Fruit fly (Drosophila melanogaster) whole organism, embryonic: Measurements from ENCODE around the gene Chd64.

Experiments
- Ada2b ChIP-seq: fragments of 200-800 bp; sonication (Bioruptor generic); IDR thresholded peaks from 2 replicates; pipeline ENCODE4 v1.3.6; 2022; ENCODE audit warnings: missing biosample characterization, missing genetic modification characterization
- Atf-2 ChIP-seq: fragments of 200-800 bp; sonication (Bioruptor generic); optimal IDR thresholded peaks from 2 replicates; lab custom pipeline; 2016; ENCODE audit warnings: missing biosample characterization, missing genetic modification characterization
- Atf3 ChIP-seq: fragments of 200-800 bp; sonication (Bioruptor generic); optimal IDR thresholded peaks from 3 replicates; lab custom pipeline; 2016; ENCODE audit warnings: missing biosample characterization, missing genetic modification characterization
- CG10267 ChIP-seq: fragments of 200-800 bp; sonication (Bioruptor generic); optimal IDR thresholded peaks from 2 replicates; lab custom pipeline; 2018; ENCODE audit warnings: missing biosample characterization, mild to moderate bottlenecking, missing genetic modification characterization, moderate library complexity
- CG10321 ChIP-seq: fragments of 200-800 bp; sonication (Bioruptor generic); IDR thresholded peaks from 2 replicates; pipeline ENCODE4 v1.3.6; 2022; ENCODE audit warnings: missing biosample characterization, missing genetic modification characterization
- CG11504 ChIP-seq: fragments of 200-800 bp; sonication (Bioruptor generic); optimal IDR thresholded peaks from 3 replicates; lab custom pipeline; 2019; ENCODE audit warnings: missing biosample characterization, mild to moderate bottlenecking, missing genetic modification characterization, moderate library complexity
- CG12071 ChIP-seq: fragments of 200-800 bp; sonication (Bioruptor generic); optimal IDR thresholded peaks from 3 replicates; lab custom pipeline; 2018; ENCODE audit warnings: missing biosample characterization, mild to moderate bottlenecking, missing genetic modification characterization
- CG12236 ChIP-seq: fragments of 200-800 bp; sonication (Bioruptor generic); optimal IDR thresholded peaks from 2 replicates; lab custom pipeline; 2016; ENCODE audit warnings: missing biosample characterization, missing genetic modification characterization
- CG12769 ChIP-seq: fragments of 200-800 bp; sonication (Bioruptor generic); optimal IDR thresholded peaks from 2 replicates; lab custom pipeline; 2019; ENCODE audit warnings: missing biosample characterization, mild to moderate bottlenecking, missing genetic modification characterization, moderate library complexity
- CG15269 ChIP-seq: fragments of 200-800 bp; sonication (Bioruptor generic); optimal IDR thresholded peaks from 2 replicates; lab custom pipeline; 2018; ENCODE audit warnings: missing biosample characterization, mild to moderate bottlenecking, missing genetic modification characterization, moderate library complexity
- CG15696 ChIP-seq: fragments of 200-800 bp; sonication (Bioruptor generic); optimal IDR thresholded peaks from 2 replicates; lab custom pipeline; 2019; ENCODE audit warnings: missing biosample characterization, mild to moderate bottlenecking, missing genetic modification characterization, moderate library complexity
- CG16779 ChIP-seq: fragments of 200-800 bp; sonication (Bioruptor generic); IDR thresholded peaks from 2 replicates; pipeline ENCODE4 v1.3.6; 2022; ENCODE audit warnings: missing biosample characterization, missing genetic modification characterization
- CG17359 ChIP-seq: fragments of 200-800 bp; sonication (Bioruptor generic); optimal IDR thresholded peaks from 3 replicates; lab custom pipeline; 2018; ENCODE audit warnings: missing biosample characterization, mild to moderate bottlenecking, missing genetic modification characterization, moderate library complexity
- CG1792 ChIP-seq: fragments of 200-800 bp; sonication (Bioruptor generic); optimal IDR thresholded peaks from 2 replicates; lab custom pipeline; 2016; ENCODE audit warnings: missing biosample characterization, missing genetic modification characterization
- CG2202 ChIP-seq: fragments of 200-800 bp; sonication (Bioruptor generic); optimal IDR thresholded peaks from 2 replicates; lab custom pipeline; 2018; ENCODE audit warnings: missing biosample characterization, mild to moderate bottlenecking, missing genetic modification characterization
- CG3995 ChIP-seq: fragments of 200-800 bp; sonication (Bioruptor generic); optimal IDR thresholded peaks from 3 replicates; lab custom pipeline; 2016; ENCODE audit warnings: missing biosample characterization, missing genetic modification characterization
- CG4707 ChIP-seq: fragments of 200-800 bp; sonication (Bioruptor generic); optimal IDR thresholded peaks from 2 replicates; lab custom pipeline; 2018; ENCODE audit warnings: missing biosample characterization, mild to moderate bottlenecking, missing genetic modification characterization, moderate library complexity
- CG4820 ChIP-seq: fragments of 200-800 bp; sonication (Bioruptor generic); optimal IDR thresholded peaks from 3 replicates; lab custom pipeline; 2016; ENCODE audit warnings: missing biosample characterization, missing genetic modification characterization
- CG6689 ChIP-seq: fragments of 200-800 bp; sonication (Bioruptor generic); IDR thresholded peaks from 2 replicates; pipeline ENCODE4 v1.3.6; 2022; ENCODE audit warnings: missing biosample characterization, missing genetic modification characterization
- CG9215 ChIP-seq: fragments of 200-800 bp; sonication (Bioruptor generic); IDR thresholded peaks from 2 replicates; pipeline ENCODE4 v1.3.6; 2022; ENCODE audit warnings: missing biosample characterization, missing genetic modification characterization
- CG9876 ChIP-seq: fragments of 200-800 bp; sonication (Bioruptor generic); optimal IDR thresholded peaks from 2 replicates; lab custom pipeline; 2016; ENCODE audit warnings: missing biosample characterization, missing genetic modification characterization
- D19A ChIP-seq: fragments of 200-800 bp; optimal IDR thresholded peaks from 3 replicates; lab custom pipeline; 2019; ENCODE audit warnings: missing biosample characterization, mild to moderate bottlenecking, missing genetic modification characterization, moderate library complexity
- Dip3 ChIP-seq: fragments of 200-800 bp; sonication (Bioruptor generic); optimal IDR thresholded peaks from 3 replicates; lab custom pipeline; 2016; ENCODE audit warnings: missing biosample characterization, missing genetic modification characterization
- Ets65A ChIP-seq: fragments of 200-800 bp; sonication (Bioruptor generic); peaks from one replicate; lab custom pipeline; 2016; ENCODE audit warnings: missing biosample characterization, missing genetic modification characterization
- HLH4C ChIP-seq: fragments of 200-800 bp; sonication (Bioruptor generic); IDR thresholded peaks from 3 replicates; pipeline ENCODE4 v1.3.6; 2022; ENCODE audit warnings: missing biosample characterization, missing genetic modification characterization; ENCODE audit not compliant: partially characterized antibody
- Hey ChIP-seq: fragments of 200-800 bp; sonication (Bioruptor generic); optimal IDR thresholded peaks from 3 replicates; lab custom pipeline; 2018; ENCODE audit warnings: missing biosample characterization, mild to moderate bottlenecking, missing genetic modification characterization
- HmgZ ChIP-seq: fragments of 200-800 bp; sonication (Bioruptor generic); optimal IDR thresholded peaks from 2 replicates; lab custom pipeline; 2018; ENCODE audit warnings: missing biosample characterization, mild to moderate bottlenecking, missing genetic modification characterization
- Hsf ChIP-seq: fragments of 200-800 bp; sonication (Bioruptor generic); optimal IDR thresholded peaks from 3 replicates; lab custom pipeline; 2016; ENCODE audit warnings: missing biosample characterization, missing genetic modification characterization
- Lim3 ChIP-seq: fragments of 200-800 bp; sonication (Bioruptor generic); IDR thresholded peaks from 2 replicates; pipeline ENCODE4 v1.3.6; 2022; ENCODE audit warnings: missing biosample characterization, missing genetic modification characterization
- Mes4 ChIP-seq: fragments of 200-800 bp; sonication (Bioruptor generic); optimal IDR thresholded peaks from 2 replicates; lab custom pipeline; 2016; ENCODE audit warnings: missing biosample characterization, missing genetic modification characterization
- Pdp1 ChIP-seq, 2 experiments: fragments of 200-800 bp; sonication (Bioruptor generic); optimal IDR thresholded peaks; 3 replicates each; lab custom pipeline; 2016; ENCODE audit warnings: missing biosample characterization in 2 of 2, missing genetic modification characterization in 2 of 2, mild to moderate bottlenecking in 1 of 2, moderate library complexity in 1 of 2
- Sox100B ChIP-seq: fragments of 200-800 bp; sonication (Bioruptor generic); optimal IDR thresholded peaks from 3 replicates; lab custom pipeline; 2018; ENCODE audit warnings: missing biosample characterization, mild to moderate bottlenecking, missing genetic modification characterization
- Sox102F ChIP-seq: fragments of 200-800 bp; sonication (Bioruptor generic); optimal IDR thresholded peaks from 2 replicates; lab custom pipeline; 2018; ENCODE audit warnings: missing biosample characterization, mild to moderate bottlenecking, missing genetic modification characterization, moderate library complexity
- TFAM ChIP-seq: fragments of 200-800 bp; sonication (Bioruptor generic); optimal IDR thresholded peaks from 2 replicates; lab custom pipeline; 2017; ENCODE audit warnings: missing biosample characterization, missing genetic modification characterization, inconsistent platforms
- Tbp ChIP-seq: fragments of >200 bp; optimal IDR thresholded peaks from 2 replicates; lab custom pipeline; 2018; ENCODE audit warnings: missing biosample characterization, missing genetic modification characterization
- Trl ChIP-seq, 3 experiments: fragments of >200 bp in 2 of 3; fragments of 200-800 bp in 1 of 3; sonication (Bioruptor generic) in 1 of 3; optimal IDR thresholded peaks; 2 replicates in 1 of 3; 3 replicates in 2 of 3; lab custom pipeline; 2016 to 2017; ENCODE audit warnings: missing biosample characterization in 1 of 3, missing genetic modification characterization in 1 of 3
- cwo ChIP-seq: fragments of 200-800 bp; sonication (Bioruptor generic); optimal IDR thresholded peaks from 3 replicates; lab custom pipeline; 2017; ENCODE audit warnings: missing biosample characterization, missing genetic modification characterization, mild to moderate bottlenecking, moderate library complexity, missing genetic modification reagents
- dan ChIP-seq: fragments of 200-800 bp; sonication (Bioruptor generic); IDR thresholded peaks from 2 replicates; pipeline ENCODE4 v1.3.6; 2022; ENCODE audit warnings: missing biosample characterization, missing genetic modification characterization
- eve ChIP-seq, 2 experiments: fragments of >200 bp; optimal IDR thresholded peaks; 2 replicates each; lab custom pipeline; 2017; ENCODE audit warnings: missing biosample characterization in 2 of 2, missing genetic modification characterization in 2 of 2
- ewg ChIP-seq: fragments of 200-800 bp; sonication (Bioruptor generic); optimal IDR thresholded peaks from 3 replicates; lab custom pipeline; 2017; ENCODE audit warnings: mild to moderate bottlenecking, missing biosample characterization, missing genetic modification reagents, missing genetic modification characterization
- gem ChIP-seq: fragments of 200-800 bp; sonication (Bioruptor generic); optimal IDR thresholded peaks from 2 replicates; lab custom pipeline; 2019; ENCODE audit warnings: missing biosample characterization, mild to moderate bottlenecking, missing genetic modification characterization, moderate library complexity
- jigr1 ChIP-seq: fragments of 200-800 bp; sonication (Bioruptor generic); IDR thresholded peaks from 3 replicates; pipeline ENCODE4 v1.3.6; 2022; ENCODE audit warnings: missing biosample characterization, missing genetic modification characterization
- rib ChIP-seq: fragments of 200-800 bp; sonication (Bioruptor generic); IDR thresholded peaks from 2 replicates; pipeline ENCODE4 v1.3.6; 2022; ENCODE audit warnings: missing biosample characterization, missing genetic modification characterization
- ro ChIP-seq: fragments of 200-800 bp; sonication (Bioruptor generic); IDR thresholded peaks from 2 replicates; pipeline ENCODE4 v1.3.6; 2022; ENCODE audit warnings: missing biosample characterization, missing genetic modification characterization
- scrt ChIP-seq: fragments of 200-800 bp; sonication (Bioruptor generic); optimal IDR thresholded peaks from 2 replicates; lab custom pipeline; 2018; ENCODE audit warnings: missing biosample characterization, mild to moderate bottlenecking, missing genetic modification characterization, moderate library complexity
- stwl ChIP-seq: fragments of 200-800 bp; sonication (Bioruptor generic); optimal IDR thresholded peaks from 3 replicates; lab custom pipeline; 2018; ENCODE audit warnings: missing biosample characterization, mild to moderate bottlenecking, missing genetic modification characterization, moderate library complexity
- sug ChIP-seq: fragments of 200-800 bp; optimal IDR thresholded peaks from 2 replicates; lab custom pipeline; 2019; ENCODE audit warnings: missing biosample characterization, mild to moderate bottlenecking, missing genetic modification characterization, moderate library complexity
- tna ChIP-seq: fragments of 200-800 bp; sonication (Bioruptor generic); IDR thresholded peaks from 2 replicates; pipeline ENCODE4 v1.3.6; 2022; ENCODE audit warnings: missing biosample characterization, missing genetic modification characterization; ENCODE audit not compliant: partially characterized antibody
- vfl ChIP-seq: fragments of 200-800 bp; sonication (Bioruptor generic); optimal IDR thresholded peaks from 2 replicates; lab custom pipeline; 2016; ENCODE audit warnings: missing biosample characterization, missing genetic modification characterization

The Chd64 gene

DNA sequence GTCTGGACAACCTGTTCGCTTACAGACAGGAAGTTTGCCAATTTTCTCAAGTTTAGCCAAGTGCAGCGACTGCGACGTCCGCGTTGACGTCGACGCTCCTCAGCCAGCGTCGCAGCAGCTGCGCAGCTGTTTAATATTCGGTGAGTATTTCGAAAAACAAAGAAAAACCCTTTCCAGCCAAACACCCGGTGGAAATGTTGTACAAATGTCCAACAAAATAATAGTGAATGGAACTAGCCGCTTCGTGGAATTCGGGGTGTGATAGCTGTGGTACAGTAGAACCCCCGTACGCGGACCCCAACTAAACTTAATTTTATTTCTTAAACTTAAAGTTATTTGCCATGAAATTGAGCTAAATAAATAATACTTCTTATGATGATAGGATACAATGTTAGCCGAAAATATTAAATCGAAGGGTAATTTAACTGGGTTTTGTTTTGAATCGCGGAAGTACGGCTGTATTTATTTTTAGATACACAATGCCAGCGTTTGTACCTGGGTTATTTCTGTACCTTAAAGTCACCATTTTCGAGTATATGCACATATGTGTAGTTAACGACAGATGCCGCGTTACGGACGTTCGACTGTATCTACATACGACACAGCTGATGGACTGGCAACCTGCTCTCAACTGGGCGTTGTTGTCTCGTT, 13.2 kb downstream of the Chd64 start (continued):
- TF ChIP-seq CG12236 (GFP tag; lab: Kevin White, UChicago) (peak; percentile 36), CG6689 (peak; percentile 57; the same call in 1 of the 2 replicates), scrt (GFP tag; lab: Kevin White, UChicago) (peak; percentile 40), Hsf (GFP tag; lab: Kevin White, UChicago) (peak; percentile 70), TFAM (GFP tag; lab: Kevin White, UChicago) (no peak), Ada2b (GFP tag; lab: Robert Waterston, UW) (peak; percentile 55), CG12769 (tag; lab: Kevin White, UChicago) (peak; percentile 38), CG2202 (tag; lab: Kevin White, UChicago) (peak; percentile 48), D19A (tag; lab: Kevin White, UChicago) (peak; percentile 74), gem (tag; lab: Kevin White, UChicago) (peak; percentile 82), CG12071 (GFP tag; lab: Kevin White, UChicago) (peak; percentile 30), CG17359 (peak; percentile 73), Trl (optimal IDR thresholded peaks at IDR 0.05; lab: Kevin White, UChicago) (no peak), Trl (GFP tag; optimal IDR thresholded peaks at IDR 0.05; lab: Kevin White, UChicago) (peak; percentile 62), CG1792 (GFP tag; lab: Kevin White, UChicago) (peak; percentile 38), Lim3 (GFP tag; lab: Robert Waterston, UW) (no peak; the same call in 1 of the 2 replicates), CG15696 (tag; lab: Kevin White, UChicago) (peak; percentile 51), tna (no peak), Dip3 (GFP tag; lab: Kevin White, UChicago) (peak; percentile 61), HmgZ (tag; lab: Kevin White, UChicago) (peak; percentile 58), jigr1 (GFP tag; lab: Robert Waterston, UW) (no peak), CG10267 (tag; lab: Kevin White, UChicago) (peak; percentile 71), ewg (GFP tag; lab: Kevin White, UChicago) (peak; percentile 56), Hey (tag; lab: Kevin White, UChicago) (no peak), CG9215 (GFP tag; lab: Robert Waterston, UW) (peak; percentile 67), eve (GFP tag; optimal IDR thresholded peaks at IDR 0.05; lab: Kevin White, UChicago) (no peak), CG11504 (tag; lab: Kevin White, UChicago) (peak; percentile 85), Sox100B (peak; percentile 85), CG9876 (GFP tag; lab: Kevin White, UChicago) (peak; percentile 18), CG4707 (no peak), CG3995 (GFP tag; lab: Kevin White, UChicago) (peak; percentile 24), rib (GFP tag; lab: Robert Waterston, UW) (no peak), Ets65A (peak; percentile 69), vfl (GFP tag; lab: Kevin White, UChicago) (no peak), CG15269 (peak; percentile 85), Sox102F (GFP tag; lab: Kevin White, UChicago) (peak; percentile 74), Mes4 (peak; percentile 11), stwl (tag; lab: Kevin White, UChicago) (no peak), dan (GFP tag; lab: Robert Waterston, UW) (0 out of 2 replicates have a peak, but pooled peaks have one; percentile 17), Tbp (GFP tag; lab: Kevin White, UChicago) (no peak), Pdp1 (GFP tag; optimal IDR thresholded peaks at IDR 0.05; lab: Kevin White, UChicago) (peak; percentile 53 to 80), Atf-2 (peak; percentile 65), HLH4C (GFP tag; lab: Robert Waterston, UW) (no peak), CG4820 (peak; percentile 66), CG16779 (GFP tag; lab: Robert Waterston, UW) (no peak), Atf3 (peak; percentile 22), CG10321 (GFP tag; lab: Robert Waterston, UW) (no peak), ro (GFP tag; lab: Robert Waterston, UW) (peak; percentile 32; the same call in 1 of the 2 replicates), cwo (GFP tag; lab: Kevin White, UChicago) (peak; percentile 66), sug (tag; lab: Kevin White, UChicago) (peak; percentile 60)
